Worm (Caenorhabditis elegans) whole organism, midembryonic: ENCODE measurements around the gene F11C1.4.

Source experiments
- cog-1 ChIP-seq: sonication (generic microtip); optimal IDR thresholded peaks from 2 replicates; lab custom pipeline; 2016; ENCODE audit warnings: missing genetic modification characterization, missing compliant biosample characterization
- klf-2 ChIP-seq: fragments of 200-800 bp; sonication (Bioruptor generic); conservative IDR thresholded peaks from 2 replicates; pipeline ENCODE4 v1.3.6; 2022; ENCODE audit warnings: missing genetic modification reagents, missing genetic modification characterization, missing compliant biosample characterization
- ref-1 ChIP-seq: fragments of 200-800 bp; sonication (Bioruptor generic); conservative IDR thresholded peaks from 2 replicates; pipeline ENCODE4 v1.3.6; 2022; ENCODE audit warnings: missing genetic modification reagents, missing genetic modification characterization, missing compliant biosample characterization
- ztf-29 ChIP-seq: fragments of 200-800 bp; sonication (Bioruptor generic); IDR thresholded peaks from 2 replicates; pipeline ENCODE4 v1.3.6; 2022; ENCODE audit warnings: missing genetic modification reagents, missing genetic modification characterization, missing compliant biosample characterization

ce11 chrX:12944661-12945060, 32.2 kb upstream of the F11C1.4 start:
- no peak for TF ChIP-seq ztf-29 (GFP tag; lab: Robert Waterston, UW)
- TF ChIP-seq klf-2 = no peak
- no peak for TF ChIP-seq cog-1
- no peak for TF ChIP-seq ref-1 (GFP tag; lab: Robert Waterston, UW)
